Worm (Caenorhabditis elegans) whole organism, early embryonic: ENCODE measurements around the gene rft-2.

Experiments
- B0310.2 ChIP-seq: sonication (generic microtip); optimal IDR thresholded peaks from 2 replicates; lab custom pipeline; 2016; ENCODE audit warnings: mild to moderate bottlenecking, missing genetic modification characterization, missing compliant biosample characterization
- aly-1 ChIP-seq: sonication (generic microtip); optimal IDR thresholded peaks from 2 replicates; lab custom pipeline; 2016; ENCODE audit warnings: missing genetic modification characterization, missing compliant biosample characterization
- ama-1 ChIP-seq: fragments of 150-350 bp; optimal IDR thresholded peaks from 2 replicates; lab custom pipeline; 2014
- ceh-36 ChIP-seq: sonication (generic microtip); optimal IDR thresholded peaks from 2 replicates; lab custom pipeline; 2016; ENCODE audit warnings: missing genetic modification characterization, inconsistent platforms, missing compliant biosample characterization
- ets-7 ChIP-seq: sonication (generic microtip); optimal IDR thresholded peaks from 2 replicates; lab custom pipeline; 2016; ENCODE audit warnings: missing genotype, missing genetic modification characterization, missing compliant biosample characterization
- hmg-4 ChIP-seq: fragments of 200-800 bp; sonication (Bioruptor generic); optimal IDR thresholded peaks from 2 replicates; lab custom pipeline; 2018; ENCODE audit warnings: mild to moderate bottlenecking, missing genetic modification characterization, missing compliant biosample characterization

DNA sequence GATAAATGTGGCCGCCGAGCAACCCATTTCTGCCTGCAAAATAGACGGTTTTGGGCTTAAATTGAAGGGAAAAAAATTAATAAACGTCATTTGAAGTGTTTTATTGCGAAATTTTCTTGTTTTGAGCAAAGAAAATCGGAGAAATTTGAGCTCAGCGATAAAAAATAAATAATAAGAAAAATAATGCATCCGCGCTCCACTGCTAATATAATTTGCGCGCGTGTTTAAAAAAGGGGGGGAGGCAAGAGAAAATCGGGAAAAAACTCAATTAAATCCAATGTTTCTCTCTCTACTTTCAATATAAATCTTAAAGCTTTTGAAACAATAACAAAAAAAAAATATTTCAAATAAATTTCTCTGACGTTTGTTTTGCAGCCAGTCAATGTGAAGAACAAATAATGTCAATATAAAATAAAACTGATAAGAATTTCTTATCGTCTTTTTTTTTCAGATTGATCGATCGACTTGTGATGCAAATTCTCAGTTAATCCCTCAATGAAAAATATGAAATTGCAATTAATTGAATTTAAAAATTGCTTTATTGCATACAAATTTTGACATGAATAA lies at the start of gene rft-2:
- TF ChIP-seq hmg-4 (GFP tag; lab: Kevin White, UChicago): no peak
- no peak for TF ChIP-seq ceh-36 (tag; lab: Kevin White, UChicago)
- no peak for TF ChIP-seq ama-1
- no peak for TF ChIP-seq B0310.2 (tag; lab: Kevin White, UChicago)
- no peak for TF ChIP-seq ets-7 (tag; lab: Kevin White, UChicago)
- no peak for TF ChIP-seq aly-1
